Worm (Caenorhabditis elegans) whole organism, late embryonic: Measurements from ENCODE around the gene Y55H10A.2.

ENCODE experiments used
- ama-1 ChIP-seq: fragments of 150-350 bp; optimal IDR thresholded peaks from 2 replicates; lab custom pipeline; 2014
- ceh-9 ChIP-seq: sonication (generic microtip); optimal IDR thresholded peaks from 2 replicates; lab custom pipeline; 2016; ENCODE audit warnings: mild to moderate bottlenecking, missing genetic modification characterization, inconsistent platforms, missing compliant biosample characterization
- dve-1 ChIP-seq: sonication (generic microtip); optimal IDR thresholded peaks from 2 replicates; lab custom pipeline; 2017; ENCODE audit warnings: antibody characterized with exemption, mild to moderate bottlenecking, missing genetic modification characterization, missing compliant biosample characterization
- elt-2 ChIP-seq: sonication (generic microtip); optimal IDR thresholded peaks from 2 replicates; lab custom pipeline; 2016; ENCODE audit warnings: missing genetic modification reagents, missing genetic modification characterization, missing compliant biosample characterization
- eyg-1 ChIP-seq: sonication (generic microtip); optimal IDR thresholded peaks from 2 replicates; lab custom pipeline; 2016; ENCODE audit warnings: missing genotype, missing genetic modification characterization, missing compliant biosample characterization
- gmeb-2 ChIP-seq: sonication (generic microtip); optimal IDR thresholded peaks from 2 replicates; lab custom pipeline; 2016; ENCODE audit warnings: missing genetic modification characterization, inconsistent platforms, missing compliant biosample characterization
- hlh-15 ChIP-seq: sonication (generic microtip); optimal IDR thresholded peaks from 2 replicates; lab custom pipeline; 2016; ENCODE audit warnings: missing genetic modification characterization, missing compliant biosample characterization
- hlh-8 ChIP-seq: sonication (generic microtip); optimal IDR thresholded peaks from 2 replicates; lab custom pipeline; 2016; ENCODE audit warnings: missing genotype, missing genetic modification characterization, missing compliant biosample characterization
- nfya-1 ChIP-seq: sonication (generic microtip); optimal IDR thresholded peaks from 2 replicates; lab custom pipeline; 2017; ENCODE audit warnings: missing genetic modification characterization, mild to moderate bottlenecking, missing compliant biosample characterization, antibody characterized with exemption, moderate library complexity
- pag-3 ChIP-seq: sonication (generic microtip); optimal IDR thresholded peaks from 2 replicates; lab custom pipeline; 2016; ENCODE audit warnings: missing compliant biosample characterization, missing genetic modification characterization, borderline replicate concordance
- pqm-1 ChIP-seq: sonication (generic microtip); optimal IDR thresholded peaks from 2 replicates; lab custom pipeline; 2016; ENCODE audit warnings: missing genetic modification characterization, missing compliant biosample characterization
- tbx-2 ChIP-seq: sonication (generic microtip); optimal IDR thresholded peaks from 2 replicates; lab custom pipeline; 2016; ENCODE audit warnings: missing genetic modification characterization, missing compliant biosample characterization
- tbx-7 ChIP-seq: sonication (generic microtip); optimal IDR thresholded peaks from 2 replicates; lab custom pipeline; 2016; ENCODE audit warnings: missing genotype, missing genetic modification characterization, missing compliant biosample characterization
- unc-55 ChIP-seq: sonication (generic microtip); optimal IDR thresholded peaks from 2 replicates; lab custom pipeline; 2017; ENCODE audit warnings: missing biosample characterization, missing genetic modification reagents, missing genetic modification characterization

ce11 chrIV:3386504-3387290 lies 23.4 kb downstream of the Y55H10A.2 start:
- TF ChIP-seq eyg-1 (tag; lab: Kevin White, UChicago) = no peak
- TF ChIP-seq tbx-7 (tag; lab: Kevin White, UChicago) = no peak
- no peak for TF ChIP-seq unc-55 (GFP tag; lab: Kevin White, UChicago)
- no peak for TF ChIP-seq dve-1
- TF ChIP-seq ama-1 (lab: Kevin White, UChicago) = no peak
- TF ChIP-seq ceh-9 = no peak
- no peak for TF ChIP-seq pag-3
- TF ChIP-seq nfya-1 (tag; lab: Kevin White, UChicago) = no peak
- TF ChIP-seq hlh-8 (tag; lab: Kevin White, UChicago) = no peak
- TF ChIP-seq tbx-2 (tag; lab: Kevin White, UChicago) = no peak
- no peak for TF ChIP-seq pqm-1
- no peak for TF ChIP-seq hlh-15 (tag; lab: Kevin White, UChicago)
- no peak for TF ChIP-seq elt-2 (tag; lab: Kevin White, UChicago)
- TF ChIP-seq gmeb-2 = no peak
